Worm (Caenorhabditis elegans): ENCODE data around the gene lgc-12.

ce11 chrIII:7582885-7583284 lies 20.9 kb downstream of the lgc-12 start, which contains the start of gene R13A5.10:
- no peak for TF ChIP-seq pqm-1 (tag; optimal IDR thresholded peaks at IDR 0.05)
- no peak for TF ChIP-seq eyg-1 (tag; optimal IDR thresholded peaks at IDR 0.05)
- TF ChIP-seq pha-2 (tag; optimal IDR thresholded peaks at IDR 0.05), result no peak
- no peak for TF ChIP-seq fkh-10 (GFP tag; optimal IDR thresholded peaks at IDR 0.05)
